Fruit fly (Drosophila melanogaster): ENCODE data around the gene comm2.

- TF ChIP-seq ci (GFP tag; IDR thresholded peaks at IDR 0.05) (no peak), Hr78 (GFP tag; optimal IDR thresholded peaks at IDR 0.05) (no peak), eyg (GFP tag; optimal IDR thresholded peaks at IDR 0.05) (no peak), D19A (tag; optimal IDR thresholded peaks at IDR 0.05) (no peak), knrl (GFP tag; IDR thresholded peaks at IDR 0.05; ENCODE audit: partially characterized antibody) (no peak), CG16779 (GFP tag; IDR thresholded peaks at IDR 0.05) (no peak), Lpt (GFP tag; optimal IDR thresholded peaks at IDR 0.05) (no peak), dmrt11E (tag; optimal IDR thresholded peaks at IDR 0.05) (no peak), Fer2 (tag; optimal IDR thresholded peaks at IDR 0.05) (no peak), unc-4 (GFP tag; IDR thresholded peaks at IDR 0.05; ENCODE audit: partially characterized antibody) (no peak), CG17802 (tag; optimal IDR thresholded peaks at IDR 0.05) (no peak), Ets97D (GFP tag; optimal IDR thresholded peaks at IDR 0.05) (no peak)
These were observed 49.1 kb downstream of the comm2 start, which contains the start of gene CG43084 for dm6 chr3L:15650552-15650951.
